Fruit fly (Drosophila melanogaster) whole organism, embryonic: ENCODE data around the gene Ilp7.

Experiments used
- BtbVII ChIP-seq: fragments of 200-800 bp; sonication (Bioruptor generic); optimal IDR thresholded peaks from 3 replicates; lab custom pipeline; 2017; ENCODE audit warnings: missing biosample characterization, mild to moderate bottlenecking, missing genetic modification characterization
- C15 ChIP-seq: fragments of 200-800 bp; sonication (Bioruptor generic); IDR thresholded peaks from 3 replicates; pipeline ENCODE4 v1.3.6; 2022; ENCODE audit warnings: missing biosample characterization, missing genetic modification characterization
- CG11093 ChIP-seq: fragments of 200-800 bp; sonication (Bioruptor generic); IDR thresholded peaks from 3 replicates; pipeline ENCODE4 v1.3.6; 2022; ENCODE audit warnings: missing biosample characterization, missing genetic modification characterization
- CG12104 ChIP-seq: fragments of 200-800 bp; sonication (Bioruptor generic); optimal IDR thresholded peaks from 3 replicates; lab custom pipeline; 2016; ENCODE audit warnings: missing biosample characterization, missing genetic modification characterization
- CG12155 ChIP-seq: fragments of 200-800 bp; sonication (Bioruptor generic); optimal IDR thresholded peaks from 3 replicates; lab custom pipeline; 2016; ENCODE audit warnings: missing biosample characterization, missing genetic modification characterization
- CG12236 ChIP-seq: fragments of 200-800 bp; sonication (Bioruptor generic); optimal IDR thresholded peaks from 2 replicates; lab custom pipeline; 2016; ENCODE audit warnings: missing biosample characterization, missing genetic modification characterization
- CG13287 ChIP-seq: fragments of 200-800 bp; sonication (Bioruptor generic); IDR thresholded peaks from 2 replicates; pipeline ENCODE4 v1.3.6; 2022; ENCODE audit warnings: missing biosample characterization, missing genetic modification characterization; ENCODE audit not compliant: partially characterized antibody
- CG14014 ChIP-seq: fragments of 200-800 bp; sonication (Bioruptor generic); IDR thresholded peaks from 2 replicates; pipeline ENCODE4 v1.3.6; 2022; ENCODE audit warnings: missing biosample characterization, missing genetic modification characterization
- CG1792 ChIP-seq: fragments of 200-800 bp; sonication (Bioruptor generic); optimal IDR thresholded peaks from 2 replicates; lab custom pipeline; 2016; ENCODE audit warnings: missing biosample characterization, missing genetic modification characterization
- CG18262 ChIP-seq: fragments of 200-800 bp; optimal IDR thresholded peaks from 3 replicates; lab custom pipeline; 2019; ENCODE audit warnings: missing biosample characterization, mild to moderate bottlenecking, missing genetic modification characterization, moderate library complexity
- CG18599 ChIP-seq: fragments of 200-800 bp; sonication (Bioruptor generic); optimal IDR thresholded peaks from 3 replicates; lab custom pipeline; 2017; ENCODE audit warnings: missing biosample characterization, missing genetic modification characterization, mild to moderate bottlenecking, moderate library complexity, missing genetic modification reagents
- CG33213 ChIP-seq: fragments of 200-800 bp; sonication (Bioruptor generic); optimal IDR thresholded peaks from 3 replicates; lab custom pipeline; 2016; ENCODE audit warnings: missing biosample characterization, missing genetic modification characterization
- CG3838 ChIP-seq: fragments of 200-800 bp; sonication (Bioruptor generic); optimal IDR thresholded peaks from 3 replicates; lab custom pipeline; 2016; ENCODE audit warnings: missing biosample characterization, missing genetic modification characterization
- CG3995 ChIP-seq: fragments of 200-800 bp; sonication (Bioruptor generic); optimal IDR thresholded peaks from 3 replicates; lab custom pipeline; 2016; ENCODE audit warnings: missing biosample characterization, missing genetic modification characterization
- CG5953 ChIP-seq: fragments of 200-800 bp; sonication (Bioruptor generic); IDR thresholded peaks from 2 replicates; pipeline ENCODE4 v1.3.6; 2022; ENCODE audit warnings: missing biosample characterization, missing genetic modification characterization
- CG9437 ChIP-seq: fragments of 200-800 bp; sonication (Bioruptor generic); optimal IDR thresholded peaks from 2 replicates; lab custom pipeline; 2018; ENCODE audit warnings: missing biosample characterization, mild to moderate bottlenecking, missing genetic modification characterization
- CG9797 ChIP-seq: fragments of 200-800 bp; sonication (Bioruptor generic); optimal IDR thresholded peaks from 3 replicates; lab custom pipeline; 2018; ENCODE audit warnings: missing biosample characterization, mild to moderate bottlenecking, missing genetic modification characterization
- D19A ChIP-seq: fragments of 200-800 bp; optimal IDR thresholded peaks from 3 replicates; lab custom pipeline; 2019; ENCODE audit warnings: missing biosample characterization, mild to moderate bottlenecking, missing genetic modification characterization, moderate library complexity
- Dad ChIP-seq: fragments of 200-800 bp; sonication (Bioruptor generic); optimal IDR thresholded peaks from 3 replicates; lab custom pipeline; 2016; ENCODE audit warnings: missing biosample characterization, missing genetic modification characterization
- Dbx ChIP-seq: fragments of 200-800 bp; sonication (Bioruptor generic); IDR thresholded peaks from 3 replicates; pipeline ENCODE4 v1.3.6; 2022; ENCODE audit warnings: missing biosample characterization, missing genetic modification characterization
- Dll ChIP-seq: fragments of 200-800 bp; sonication (Bioruptor generic); IDR thresholded peaks from 4 replicates; pipeline ENCODE4 v1.3.6; 2022; ENCODE audit warnings: missing biosample characterization, missing genetic modification characterization; ENCODE audit not compliant: partially characterized antibody
- Dref ChIP-seq: fragments of 200-800 bp; sonication (Bioruptor generic); IDR thresholded peaks from 2 replicates; pipeline ENCODE4 v1.3.6; 2022; ENCODE audit warnings: missing biosample characterization, missing genetic modification characterization
- Hr3 ChIP-seq: fragments of 200-800 bp; sonication (Bioruptor generic); optimal IDR thresholded peaks from 3 replicates; lab custom pipeline; 2016; ENCODE audit warnings: missing biosample characterization, missing genetic modification characterization
- Hr39 ChIP-seq: fragments of >200 bp; optimal IDR thresholded peaks from 2 replicates; lab custom pipeline; 2017
- MTF-1 ChIP-seq: fragments of 200-800 bp; sonication (Bioruptor generic); optimal IDR thresholded peaks from 2 replicates; lab custom pipeline; 2018; ENCODE audit warnings: missing biosample characterization, mild to moderate bottlenecking, missing genetic modification characterization, borderline replicate concordance
- NFAT ChIP-seq: fragments of 200-800 bp; sonication (Bioruptor generic); IDR thresholded peaks from 2 replicates; pipeline ENCODE4 v1.3.6; 2022; ENCODE audit warnings: missing biosample characterization, missing genetic modification characterization
- Nf-YA ChIP-seq: fragments of 200-800 bp; sonication (Bioruptor generic); IDR thresholded peaks from 2 replicates; pipeline ENCODE4 v1.3.6; 2022; ENCODE audit warnings: missing biosample characterization, missing genetic modification characterization
- Nf-YB ChIP-seq: fragments of 200-800 bp; sonication (Bioruptor generic); optimal IDR thresholded peaks from 3 replicates; lab custom pipeline; 2019; ENCODE audit warnings: missing biosample characterization, mild to moderate bottlenecking, missing genetic modification characterization, moderate library complexity
- Opbp ChIP-seq: fragments of 200-800 bp; sonication (Bioruptor generic); IDR thresholded peaks from 3 replicates; pipeline ENCODE4 v1.3.6; 2022; ENCODE audit warnings: missing biosample characterization, missing genetic modification characterization; ENCODE audit not compliant: partially characterized antibody
- Rx ChIP-seq: fragments of 200-800 bp; sonication (Bioruptor generic); IDR thresholded peaks from 2 replicates; pipeline ENCODE4 v1.3.6; 2022; ENCODE audit warnings: missing biosample characterization, missing genetic modification characterization
- Six4 ChIP-seq: fragments of 200-800 bp; sonication (Bioruptor generic); optimal IDR thresholded peaks from 2 replicates; lab custom pipeline; 2016; ENCODE audit warnings: missing biosample characterization, missing genetic modification characterization
- ase ChIP-seq: fragments of 200-800 bp; sonication (Bioruptor generic); IDR thresholded peaks from 3 replicates; pipeline ENCODE4 v1.3.6; 2022; ENCODE audit warnings: missing biosample characterization, missing genetic modification characterization
- ash1 ChIP-seq: fragments of 200-800 bp; sonication (Bioruptor generic); optimal IDR thresholded peaks from 2 replicates; lab custom pipeline; 2018; ENCODE audit warnings: missing biosample characterization, mild to moderate bottlenecking, missing genetic modification characterization
- bcd ChIP-seq: fragments of 200-800 bp; sonication (Bioruptor generic); optimal IDR thresholded peaks from 2 replicates; lab custom pipeline; 2017; ENCODE audit warnings: missing biosample characterization, mild to moderate bottlenecking, missing genetic modification characterization
- bsh ChIP-seq, 2 experiments: fragments of 200-800 bp; sonication (Bioruptor generic); optimal IDR thresholded peaks; 2 replicates each; lab custom pipeline; 2017 to 2018; ENCODE audit warnings: mild to moderate bottlenecking in 2 of 2, missing biosample characterization in 2 of 2, missing genetic modification characterization in 2 of 2, moderate library complexity in 1 of 2
- cad ChIP-seq: fragments of >200 bp; optimal IDR thresholded peaks from 2 replicates; lab custom pipeline; 2017; ENCODE audit warnings: missing biosample characterization, missing genetic modification characterization
- danr ChIP-seq: fragments of 200-800 bp; sonication (Bioruptor generic); IDR thresholded peaks from 2 replicates; pipeline ENCODE4 v1.3.6; 2022; ENCODE audit warnings: missing biosample characterization, missing genetic modification characterization
- emc ChIP-seq: fragments of 200-800 bp; sonication (Bioruptor generic); optimal IDR thresholded peaks from 2 replicates; lab custom pipeline; 2016; ENCODE audit warnings: missing biosample characterization, missing genetic modification characterization
- grn ChIP-seq: fragments of 200-800 bp; sonication (Bioruptor generic); optimal IDR thresholded peaks from 3 replicates; lab custom pipeline; 2017; ENCODE audit warnings: missing biosample characterization, missing genetic modification characterization
- ham ChIP-seq: fragments of 200-800 bp; sonication (Bioruptor generic); IDR thresholded peaks from 2 replicates; pipeline ENCODE4 v1.3.6; 2022; ENCODE audit warnings: missing biosample characterization, missing genetic modification characterization
- hb ChIP-seq: fragments of 200-800 bp; sonication (Bioruptor generic); IDR thresholded peaks from 3 replicates; pipeline ENCODE4 v1.3.6; 2022; ENCODE audit warnings: missing biosample characterization, missing genetic modification characterization; ENCODE audit not compliant: partially characterized antibody
- insv ChIP-seq, 2 experiments: fragments of 200-800 bp; sonication (Bioruptor generic); optimal IDR thresholded peaks; 3 replicates each; lab custom pipeline; 2016 to 2018; ENCODE audit warnings: missing biosample characterization in 2 of 2, missing genetic modification characterization in 2 of 2
- ken ChIP-seq: fragments of 200-800 bp; sonication (Bioruptor generic); IDR thresholded peaks from 3 replicates; pipeline ENCODE4 v1.3.6; 2022; ENCODE audit warnings: missing biosample characterization, missing genetic modification characterization
- nerfin-2 ChIP-seq: fragments of 200-800 bp; sonication (Bioruptor generic); IDR thresholded peaks from 2 replicates; pipeline ENCODE4 v1.3.6; 2022; ENCODE audit warnings: missing biosample characterization, missing genetic modification characterization; ENCODE audit not compliant: partially characterized antibody
- pros ChIP-seq: fragments of 200-800 bp; sonication (Bioruptor generic); optimal IDR thresholded peaks from 3 replicates; lab custom pipeline; 2019; ENCODE audit warnings: missing biosample characterization, mild to moderate bottlenecking, missing genetic modification characterization, moderate library complexity
- sc ChIP-seq, 3 experiments: fragments of >200 bp in 2 of 3; fragments of 200-800 bp in 1 of 3; sonication (Bioruptor generic) in 1 of 3; optimal IDR thresholded peaks; 2 replicates in 2 of 3; 3 replicates in 1 of 3; lab custom pipeline; 2017; ENCODE audit warnings: mild to moderate bottlenecking in 1 of 3, missing biosample characterization in 1 of 3, missing genetic modification characterization in 1 of 3, missing genetic modification reagents in 1 of 3
- scrt ChIP-seq: fragments of 200-800 bp; sonication (Bioruptor generic); optimal IDR thresholded peaks from 2 replicates; lab custom pipeline; 2018; ENCODE audit warnings: missing biosample characterization, mild to moderate bottlenecking, missing genetic modification characterization, moderate library complexity
- sima ChIP-seq: fragments of 200-800 bp; sonication (Bioruptor generic); optimal IDR thresholded peaks from 2 replicates; lab custom pipeline; 2016; ENCODE audit warnings: missing biosample characterization, missing genetic modification characterization
- wek ChIP-seq: fragments of 200-800 bp; sonication (Bioruptor generic); optimal IDR thresholded peaks from 3 replicates; lab custom pipeline; 2018; ENCODE audit warnings: missing biosample characterization, mild to moderate bottlenecking, missing genetic modification characterization, moderate library complexity
- zen ChIP-seq: fragments of 200-800 bp; sonication (Bioruptor generic); optimal IDR thresholded peaks from 3 replicates; lab custom pipeline; 2018; ENCODE audit warnings: missing biosample characterization, mild to moderate bottlenecking, missing genetic modification characterization, moderate library complexity
- zen2 ChIP-seq: fragments of 200-800 bp; sonication (Bioruptor generic); IDR thresholded peaks from 3 replicates; pipeline ENCODE4 v1.3.6; 2022; ENCODE audit warnings: missing biosample characterization, missing genetic modification characterization; ENCODE audit not compliant: partially characterized antibody

Gene Ilp7

DNA sequence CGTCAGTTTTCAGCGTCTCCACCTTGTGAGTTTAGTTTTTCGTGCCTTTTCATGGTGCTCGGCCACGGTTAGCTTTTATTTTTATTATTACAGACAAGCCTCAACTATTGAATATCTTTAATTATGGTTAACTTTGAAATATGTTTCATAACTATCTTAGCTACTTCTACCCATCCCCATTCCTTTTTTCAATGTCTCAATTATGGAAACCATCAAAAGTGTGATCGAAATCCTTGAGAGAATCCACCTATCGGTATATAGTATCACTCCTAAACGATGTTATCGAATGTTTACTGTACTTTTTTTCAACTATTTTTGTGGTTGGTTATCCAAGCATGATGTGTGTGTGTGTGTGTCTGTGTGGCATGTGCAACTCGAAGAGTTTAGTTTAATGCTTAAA is 46.6 kb downstream of the Ilp7 start (continued):
- TF ChIP-seq Dll (GFP tag; lab: Robert Waterston, UW) (no peak), ham (no peak), hb (GFP tag; lab: Robert Waterston, UW) (no peak), bcd (GFP tag; lab: Kevin White, UChicago) (no peak), ken (GFP tag; lab: Robert Waterston, UW) (peak; percentile 60; the same call in 1 of the 3 replicates), wek (GFP tag; lab: Kevin White, UChicago) (no peak), danr (GFP tag; lab: Robert Waterston, UW) (no peak), C15 (no peak), CG12155 (peak; percentile 15), CG1792 (GFP tag; lab: Kevin White, UChicago) (no peak), CG11093 (GFP tag; lab: Robert Waterston, UW) (no peak), Dbx (0 out of 3 replicates have a peak, but pooled peaks have one; percentile 20), Six4 (no peak), MTF-1 (GFP tag; lab: Kevin White, UChicago) (no peak), CG9797 (no peak), insv (GFP tag; optimal IDR thresholded peaks at IDR 0.05; lab: Kevin White, UChicago) (no peak), Dref (GFP tag; lab: Robert Waterston, UW) (no peak), Nf-YB (peak; percentile 16), CG9437 (GFP tag; lab: Kevin White, UChicago) (peak; percentile 22), Hr39 (lab: Kevin White, UChicago) (no peak), CG3995 (GFP tag; lab: Kevin White, UChicago) (no peak), ash1 (GFP tag; lab: Kevin White, UChicago) (no peak), CG18262 (tag; lab: Kevin White, UChicago) (peak; percentile 40), CG3838 (no peak), CG14014 (GFP tag; lab: Robert Waterston, UW) (no peak), Opbp (GFP tag; lab: Robert Waterston, UW) (no peak), NFAT (GFP tag; lab: Robert Waterston, UW) (no peak), zen (tag; lab: Kevin White, UChicago) (no peak), Hr3 (GFP tag; lab: Kevin White, UChicago) (peak; percentile 5), CG12236 (no peak), grn (GFP tag; lab: Kevin White, UChicago) (no peak), CG12104 (no peak), sc (optimal IDR thresholded peaks at IDR 0.05; lab: Kevin White, UChicago) (no peak), sc (GFP tag; optimal IDR thresholded peaks at IDR 0.05; lab: Kevin White, UChicago) (no peak), sima (GFP tag; lab: Kevin White, UChicago) (no peak), pros (GFP tag; lab: Kevin White, UChicago) (no peak), Nf-YA (GFP tag; lab: Robert Waterston, UW) (no peak), CG18599 (GFP tag; lab: Kevin White, UChicago) (peak; percentile 52), D19A (tag; lab: Kevin White, UChicago) (peak; percentile 13), Dad (no peak), emc (GFP tag; lab: Kevin White, UChicago) (no peak), CG5953 (no peak), zen2 (no peak), BtbVII (GFP tag; lab: Kevin White, UChicago) (no peak), Rx (no peak), scrt (GFP tag; lab: Kevin White, UChicago) (no peak), bsh (GFP tag; optimal IDR thresholded peaks at IDR 0.05; lab: Kevin White, UChicago) (peak in 1 of 2 experiments; percentile 46), CG13287 (GFP tag; lab: Robert Waterston, UW) (no peak), nerfin-2 (no peak), ase (GFP tag; lab: Robert Waterston, UW) (no peak), cad (no peak), CG33213 (GFP tag; lab: Kevin White, UChicago) (no peak)
